Fruit fly (Drosophila melanogaster) whole organism, embryonic: ENCODE results near the gene CG7607.

Source experiments
- Abd-B ChIP-seq: fragments of 200-800 bp; sonication (Bioruptor generic); optimal IDR thresholded peaks from 2 replicates; lab custom pipeline; 2018; ENCODE audit warnings: missing biosample characterization, mild to moderate bottlenecking, missing genetic modification characterization, moderate library complexity
- Adf1 ChIP-seq: fragments of 200-800 bp; sonication (Bioruptor generic); IDR thresholded peaks from 2 replicates; pipeline ENCODE4 v1.3.6; 2022; ENCODE audit warnings: missing biosample characterization, missing genetic modification characterization
- Asciz ChIP-seq: fragments of 200-800 bp; sonication (Bioruptor generic); optimal IDR thresholded peaks from 2 replicates; lab custom pipeline; 2017; ENCODE audit warnings: missing biosample characterization, mild to moderate bottlenecking, missing genetic modification characterization, missing genetic modification reagents
- C15 ChIP-seq: fragments of 200-800 bp; sonication (Bioruptor generic); IDR thresholded peaks from 3 replicates; pipeline ENCODE4 v1.3.6; 2022; ENCODE audit warnings: missing biosample characterization, missing genetic modification characterization
- CG1024 ChIP-seq: fragments of 200-800 bp; sonication (Bioruptor generic); IDR thresholded peaks from 2 replicates; pipeline ENCODE4 v1.3.6; 2022; ENCODE audit warnings: missing biosample characterization, missing genetic modification characterization
- CG11398 ChIP-seq: fragments of 200-800 bp; sonication (Bioruptor generic); optimal IDR thresholded peaks from 2 replicates; lab custom pipeline; 2016; ENCODE audit warnings: missing biosample characterization, missing genetic modification characterization
- CG12104 ChIP-seq: fragments of 200-800 bp; sonication (Bioruptor generic); optimal IDR thresholded peaks from 3 replicates; lab custom pipeline; 2016; ENCODE audit warnings: missing biosample characterization, missing genetic modification characterization
- CG12236 ChIP-seq: fragments of 200-800 bp; sonication (Bioruptor generic); optimal IDR thresholded peaks from 2 replicates; lab custom pipeline; 2016; ENCODE audit warnings: missing biosample characterization, missing genetic modification characterization
- CG12744 ChIP-seq: fragments of 200-800 bp; sonication (Bioruptor generic); optimal IDR thresholded peaks from 2 replicates; lab custom pipeline; 2016; ENCODE audit warnings: missing biosample characterization, missing genetic modification characterization
- CG13894 ChIP-seq: fragments of 200-800 bp; sonication (Bioruptor generic); optimal IDR thresholded peaks from 3 replicates; lab custom pipeline; 2018; ENCODE audit warnings: missing biosample characterization, mild to moderate bottlenecking, missing genetic modification characterization, moderate library complexity
- CG14050 ChIP-seq: fragments of 200-800 bp; sonication (Bioruptor generic); IDR thresholded peaks from 3 replicates; pipeline ENCODE4 v1.3.6; 2022; ENCODE audit warnings: missing biosample characterization, missing genetic modification characterization
- CG14441 ChIP-seq: fragments of 200-800 bp; sonication (Bioruptor generic); IDR thresholded peaks from 2 replicates; pipeline ENCODE4 v1.3.6; 2022; ENCODE audit warnings: missing biosample characterization, missing genetic modification characterization
- CG14965 ChIP-seq: fragments of 200-800 bp; sonication (Bioruptor generic); optimal IDR thresholded peaks from 2 replicates; lab custom pipeline; 2016; ENCODE audit warnings: missing biosample characterization, missing genetic modification characterization, borderline replicate concordance
- CG15269 ChIP-seq: fragments of 200-800 bp; sonication (Bioruptor generic); optimal IDR thresholded peaks from 2 replicates; lab custom pipeline; 2018; ENCODE audit warnings: missing biosample characterization, mild to moderate bottlenecking, missing genetic modification characterization, moderate library complexity
- CG17359 ChIP-seq: fragments of 200-800 bp; sonication (Bioruptor generic); optimal IDR thresholded peaks from 3 replicates; lab custom pipeline; 2018; ENCODE audit warnings: missing biosample characterization, mild to moderate bottlenecking, missing genetic modification characterization, moderate library complexity
- CG17385 ChIP-seq: fragments of 200-800 bp; sonication (Bioruptor generic); optimal IDR thresholded peaks from 3 replicates; lab custom pipeline; 2018; ENCODE audit warnings: missing biosample characterization, mild to moderate bottlenecking, missing genetic modification characterization
- CG17912 ChIP-seq: fragments of 200-800 bp; sonication (Bioruptor generic); optimal IDR thresholded peaks from 2 replicates; lab custom pipeline; 2018; ENCODE audit warnings: missing biosample characterization, mild to moderate bottlenecking, missing genetic modification characterization
- CG2120 ChIP-seq: fragments of 200-800 bp; sonication (Bioruptor generic); optimal IDR thresholded peaks from 3 replicates; lab custom pipeline; 2016; ENCODE audit warnings: missing biosample characterization, missing genetic modification characterization
- CG31224 ChIP-seq: fragments of 200-800 bp; sonication (Bioruptor generic); IDR thresholded peaks from 2 replicates; pipeline ENCODE4 v1.3.6; 2022; ENCODE audit warnings: missing biosample characterization, missing genetic modification characterization
- CG33213 ChIP-seq: fragments of 200-800 bp; sonication (Bioruptor generic); optimal IDR thresholded peaks from 3 replicates; lab custom pipeline; 2016; ENCODE audit warnings: missing biosample characterization, missing genetic modification characterization
- CG34224 ChIP-seq: fragments of 200-800 bp; sonication (Bioruptor generic); IDR thresholded peaks from 3 replicates; pipeline ENCODE4 v1.3.6; 2022; ENCODE audit warnings: missing biosample characterization, missing genetic modification characterization; ENCODE audit not compliant: partially characterized antibody
- CG5180 ChIP-seq: fragments of 200-800 bp; sonication (Bioruptor generic); optimal IDR thresholded peaks from 3 replicates; lab custom pipeline; 2017; ENCODE audit warnings: missing biosample characterization, missing genetic modification characterization, mild to moderate bottlenecking, moderate library complexity, missing genetic modification reagents
- CG6765 ChIP-seq: fragments of 200-800 bp; sonication (Bioruptor generic); optimal IDR thresholded peaks from 3 replicates; lab custom pipeline; 2017; ENCODE audit warnings: missing biosample characterization, mild to moderate bottlenecking, missing genetic modification characterization
- CG7357 ChIP-seq: fragments of 200-800 bp; sonication (Bioruptor generic); IDR thresholded peaks from 3 replicates; pipeline ENCODE4 v1.3.6; 2022; ENCODE audit warnings: missing biosample characterization, missing genetic modification characterization
- Dek ChIP-seq: fragments of 200-800 bp; sonication (Bioruptor generic); optimal IDR thresholded peaks from 3 replicates; lab custom pipeline; 2019; ENCODE audit warnings: missing biosample characterization, mild to moderate bottlenecking, missing genetic modification characterization, moderate library complexity
- Hmx ChIP-seq: fragments of 200-800 bp; sonication (Bioruptor generic); optimal IDR thresholded peaks from 2 replicates; lab custom pipeline; 2016; ENCODE audit warnings: missing biosample characterization, missing genetic modification characterization
- Meics ChIP-seq: fragments of 200-800 bp; sonication (Bioruptor generic); optimal IDR thresholded peaks from 2 replicates; lab custom pipeline; 2017; ENCODE audit warnings: missing biosample characterization, mild to moderate bottlenecking, missing genetic modification characterization
- Pdp1 ChIP-seq, 2 experiments: fragments of 200-800 bp; sonication (Bioruptor generic); optimal IDR thresholded peaks; 3 replicates each; lab custom pipeline; 2016; ENCODE audit warnings: missing biosample characterization in 2 of 2, missing genetic modification characterization in 2 of 2, mild to moderate bottlenecking in 1 of 2, moderate library complexity in 1 of 2
- Ptx1 ChIP-seq: fragments of 200-800 bp; sonication (Bioruptor generic); IDR thresholded peaks from 2 replicates; pipeline ENCODE4 v1.3.6; 2022; ENCODE audit warnings: missing biosample characterization, missing genetic modification characterization
- Sox102F ChIP-seq: fragments of 200-800 bp; sonication (Bioruptor generic); optimal IDR thresholded peaks from 2 replicates; lab custom pipeline; 2018; ENCODE audit warnings: missing biosample characterization, mild to moderate bottlenecking, missing genetic modification characterization, moderate library complexity
- Sry-δ ChIP-seq: fragments of 200-800 bp; sonication (Bioruptor generic); optimal IDR thresholded peaks from 2 replicates; lab custom pipeline; 2016; ENCODE audit warnings: missing biosample characterization, missing genetic modification characterization
- Taf1 ChIP-seq: fragments of 200-800 bp; sonication (Bioruptor generic); IDR thresholded peaks from 2 replicates; pipeline ENCODE4 v1.3.6; 2022; ENCODE audit warnings: missing biosample characterization, missing genetic modification characterization
- al ChIP-seq: fragments of 200-800 bp; sonication (Bioruptor generic); IDR thresholded peaks from 2 replicates; pipeline ENCODE4 v1.3.6; 2022; ENCODE audit warnings: missing biosample characterization, missing genetic modification characterization
- ato ChIP-seq: fragments of 200-800 bp; sonication (Bioruptor generic); IDR thresholded peaks from 2 replicates; pipeline ENCODE4 v1.3.6; 2022; ENCODE audit warnings: missing biosample characterization, missing genetic modification characterization; ENCODE audit not compliant: partially characterized antibody
- cg ChIP-seq: fragments of 200-800 bp; sonication (Bioruptor generic); optimal IDR thresholded peaks from 3 replicates; lab custom pipeline; 2019; ENCODE audit warnings: missing biosample characterization, mild to moderate bottlenecking, missing genetic modification characterization, moderate library complexity
- gcm2 ChIP-seq: fragments of 200-800 bp; sonication (Bioruptor generic); optimal IDR thresholded peaks from 2 replicates; lab custom pipeline; 2016; ENCODE audit warnings: missing biosample characterization, missing genetic modification characterization
- gfzf ChIP-seq: fragments of 200-800 bp; sonication (Bioruptor generic); optimal IDR thresholded peaks from 2 replicates; lab custom pipeline; 2016; ENCODE audit warnings: missing biosample characterization, mild to moderate bottlenecking, missing genetic modification characterization, moderate library complexity
- h ChIP-seq: fragments of >200 bp; optimal IDR thresholded peaks from 2 replicates; lab custom pipeline; 2017
- ham ChIP-seq: fragments of 200-800 bp; sonication (Bioruptor generic); IDR thresholded peaks from 2 replicates; pipeline ENCODE4 v1.3.6; 2022; ENCODE audit warnings: missing biosample characterization, missing genetic modification characterization
- ken ChIP-seq: fragments of 200-800 bp; sonication (Bioruptor generic); IDR thresholded peaks from 3 replicates; pipeline ENCODE4 v1.3.6; 2022; ENCODE audit warnings: missing biosample characterization, missing genetic modification characterization
- luna ChIP-seq: fragments of 200-800 bp; sonication (Bioruptor generic); optimal IDR thresholded peaks from 2 replicates; lab custom pipeline; 2016; ENCODE audit warnings: missing biosample characterization, missing genetic modification characterization
- nau ChIP-seq: fragments of 200-800 bp; sonication (Bioruptor generic); optimal IDR thresholded peaks from 3 replicates; lab custom pipeline; 2017; ENCODE audit warnings: missing biosample characterization, mild to moderate bottlenecking, missing genetic modification characterization, missing genetic modification reagents
- oc ChIP-seq: fragments of 200-800 bp; sonication (Bioruptor generic); optimal IDR thresholded peaks from 2 replicates; lab custom pipeline; 2018; ENCODE audit warnings: missing biosample characterization, mild to moderate bottlenecking, missing genetic modification characterization, moderate library complexity
- pan ChIP-seq, 4 experiments: fragments of >200 bp in 3 of 4; fragments of 200-800 bp in 1 of 4; sonication (Bioruptor generic) in 1 of 4; optimal IDR thresholded peaks in 3 of 4; IDR thresholded peaks in 1 of 4; 2 replicates each; pipeline versions ENCODE4 v1.3.6 to Lab custom; 2017 to 2022; ENCODE audit warnings: missing biosample characterization in 2 of 4, missing genetic modification characterization in 2 of 4, mixed read lengths in 1 of 4
- pfk ChIP-seq: fragments of 200-800 bp; sonication (Bioruptor generic); optimal IDR thresholded peaks from 2 replicates; lab custom pipeline; 2018; ENCODE audit warnings: missing biosample characterization, mild to moderate bottlenecking, missing genetic modification characterization, moderate library complexity
- pnt ChIP-seq: fragments of 200-800 bp; sonication (Bioruptor generic); optimal IDR thresholded peaks from 3 replicates; lab custom pipeline; 2016; ENCODE audit warnings: missing biosample characterization, missing genetic modification characterization
- prd ChIP-seq, 3 experiments: fragments of >200 bp in 2 of 3; fragments of 200-800 bp in 1 of 3; sonication (Bioruptor generic) in 1 of 3; optimal IDR thresholded peaks in 2 of 3; IDR thresholded peaks in 1 of 3; 2 replicates in 2 of 3; 3 replicates in 1 of 3; pipeline versions ENCODE4 v1.3.6 to Lab custom; 2017 to 2022; ENCODE audit warnings: missing biosample characterization in 1 of 3, missing genetic modification characterization in 1 of 3
- ro ChIP-seq: fragments of 200-800 bp; sonication (Bioruptor generic); IDR thresholded peaks from 2 replicates; pipeline ENCODE4 v1.3.6; 2022; ENCODE audit warnings: missing biosample characterization, missing genetic modification characterization
- sr ChIP-seq: fragments of 200-800 bp; sonication (Bioruptor generic); IDR thresholded peaks from 3 replicates; pipeline ENCODE4 v1.3.6; 2022; ENCODE audit warnings: missing biosample characterization, missing genetic modification characterization
- wor ChIP-seq: fragments of 200-800 bp; sonication (Bioruptor generic); IDR thresholded peaks from 2 replicates; pipeline ENCODE4 v1.3.6; 2022; ENCODE audit warnings: missing biosample characterization, missing genetic modification characterization
- zfh1 ChIP-seq: fragments of 200-800 bp; sonication (Bioruptor generic); IDR thresholded peaks from 3 replicates; pipeline ENCODE4 v1.3.6; 2022; ENCODE audit warnings: missing biosample characterization, missing genetic modification characterization

Gene CG7607

dm6 chr3L:11248303-11248702 lies 48.9 kb downstream of the CG7607 start:
- TF ChIP-seq Taf1 (GFP tag; lab: Robert Waterston, UW) = no peak
- peak; percentile 22 for TF ChIP-seq CG13894
- no peak for TF ChIP-seq CG34224 (GFP tag; lab: Robert Waterston, UW)
- TF ChIP-seq C15 (GFP tag; lab: Robert Waterston, UW) = no peak
- no peak for TF ChIP-seq ham (GFP tag; lab: Robert Waterston, UW)
- TF ChIP-seq CG7357 (GFP tag; lab: Robert Waterston, UW) = no peak
- no peak for TF ChIP-seq gfzf (GFP tag; lab: Kevin White, UChicago)
- no peak for TF ChIP-seq pfk (GFP tag; lab: Kevin White, UChicago)
- TF ChIP-seq CG12104 (GFP tag; lab: Kevin White, UChicago) = no peak
- TF ChIP-seq ro (GFP tag; lab: Robert Waterston, UW) = no peak
- peak; percentile 18 for TF ChIP-seq CG17912 (GFP tag; lab: Kevin White, UChicago)
- TF ChIP-seq CG17359 (tag; lab: Kevin White, UChicago) = no peak
- TF ChIP-seq CG14441 (GFP tag; lab: Robert Waterston, UW) = no peak
- TF ChIP-seq Sry-δ (GFP tag; lab: Kevin White, UChicago) = no peak
- TF ChIP-seq Ptx1 = no peak
- TF ChIP-seq pan (optimal IDR thresholded peaks at IDR 0.05; lab: Kevin White, UChicago) = no peak
- peak in 1 of 2 experiments; percentile 36 for TF ChIP-seq pan (GFP tag; optimal IDR thresholded peaks at IDR 0.05 in 1 of 2, IDR thresholded peaks at IDR 0.05 in 1 of 2)
- TF ChIP-seq CG17385 (GFP tag; lab: Kevin White, UChicago) = no peak
- TF ChIP-seq CG14050 (GFP tag; lab: Robert Waterston, UW) = no peak
- TF ChIP-seq CG6765 = no peak
- peak; percentile 30 for TF ChIP-seq CG15269 (tag; lab: Kevin White, UChicago)
- no peak for TF ChIP-seq CG31224 (GFP tag; lab: Robert Waterston, UW)
- no peak for TF ChIP-seq CG14965 (GFP tag; lab: Kevin White, UChicago)
- TF ChIP-seq CG12744 (GFP tag; lab: Kevin White, UChicago) = no peak
- peak in 1 of 2 experiments; percentile 2 for TF ChIP-seq Pdp1 (GFP tag; optimal IDR thresholded peaks at IDR 0.05; lab: Kevin White, UChicago)
- no peak for TF ChIP-seq CG2120 (GFP tag; lab: Kevin White, UChicago)
- no peak for TF ChIP-seq Hmx (GFP tag; lab: Kevin White, UChicago)
- TF ChIP-seq CG11398 (GFP tag; lab: Kevin White, UChicago) = no peak
- no peak for TF ChIP-seq cg
- TF ChIP-seq Asciz = peak; percentile 6
- TF ChIP-seq al = no peak
- no peak for TF ChIP-seq oc (tag; lab: Kevin White, UChicago)
- no peak for TF ChIP-seq luna
- no peak for TF ChIP-seq h (lab: Kevin White, UChicago)
- no peak for TF ChIP-seq CG12236 (GFP tag; lab: Kevin White, UChicago)
- TF ChIP-seq zfh1 (GFP tag; lab: Robert Waterston, UW) = no peak
- TF ChIP-seq sr (GFP tag; lab: Robert Waterston, UW) = no peak
- peak; percentile 38 for TF ChIP-seq Meics (GFP tag; lab: Kevin White, UChicago)
- TF ChIP-seq gcm2 (GFP tag; lab: Kevin White, UChicago) = no peak
- no peak for TF ChIP-seq CG1024
- no peak for TF ChIP-seq Sox102F
- TF ChIP-seq ken (GFP tag; lab: Robert Waterston, UW) = no peak
- no peak for TF ChIP-seq Dek
- peak; percentile 47 for TF ChIP-seq CG5180 (GFP tag; lab: Kevin White, UChicago)
- TF ChIP-seq CG33213 (GFP tag; lab: Kevin White, UChicago) = no peak
- TF ChIP-seq wor (GFP tag; lab: Robert Waterston, UW) = no peak
- no peak for TF ChIP-seq Abd-B (GFP tag; lab: Kevin White, UChicago)
- no peak for TF ChIP-seq prd (optimal IDR thresholded peaks at IDR 0.05; lab: Kevin White, UChicago)
- no peak for TF ChIP-seq prd (GFP tag; IDR thresholded peaks at IDR 0.05; lab: Robert Waterston, UW)
- TF ChIP-seq Adf1 (GFP tag; lab: Robert Waterston, UW) = no peak
- TF ChIP-seq ato = no peak
- no peak for TF ChIP-seq pnt (GFP tag; lab: Kevin White, UChicago)
- no peak for TF ChIP-seq nau
